Fruit fly (Drosophila melanogaster) whole organism, wandering third instar larva: Measurements from ENCODE around the gene Ir68a.

Experiments
- Abd-B ChIP-seq: fragments of >200 bp; optimal IDR thresholded peaks from 2 replicates; lab custom pipeline; 2017; ENCODE audit warnings: missing biosample characterization, missing genetic modification characterization
- CG32264 ChIP-seq: fragments of 200-800 bp; sonication (Bioruptor generic); optimal IDR thresholded peaks from 2 replicates; lab custom pipeline; 2016; ENCODE audit warnings: missing biosample characterization, missing genetic modification characterization
- CG9705 ChIP-seq: fragments of 200-800 bp; sonication (Bioruptor generic); optimal IDR thresholded peaks from 2 replicates; lab custom pipeline; 2018; ENCODE audit warnings: missing biosample characterization, mild to moderate bottlenecking, missing genetic modification characterization
- CrebA ChIP-seq: fragments of 200-800 bp; sonication (Bioruptor generic); optimal IDR thresholded peaks from 2 replicates; lab custom pipeline; 2016; ENCODE audit warnings: missing biosample characterization, mild to moderate bottlenecking, missing genetic modification characterization, borderline replicate concordance
- Dfd ChIP-seq: fragments of >200 bp; optimal IDR thresholded peaks from 2 replicates; lab custom pipeline; 2017; ENCODE audit warnings: missing biosample characterization, missing genetic modification characterization
- Dif ChIP-seq: fragments of 200-275, 200-300 bp; sonication (Bioruptor generic); optimal IDR thresholded peaks from 2 replicates; lab custom pipeline; 2018; ENCODE audit warnings: missing biosample characterization, missing genetic modification characterization; ENCODE audit not compliant: partially characterized antibody
- GATAd ChIP-seq: sonication (Bioruptor generic); optimal IDR thresholded peaks from 2 replicates; lab custom pipeline; 2016; ENCODE audit warnings: missing biosample characterization, missing genetic modification characterization
- HLH106 ChIP-seq: fragments of 200-800 bp; optimal IDR thresholded peaks from 3 replicates; lab custom pipeline; 2019; ENCODE audit warnings: missing biosample characterization, mild to moderate bottlenecking, missing genetic modification characterization, moderate library complexity
- Hnf4 ChIP-seq: fragments of 200-800 bp; sonication (Bioruptor generic); optimal IDR thresholded peaks from 2 replicates; lab custom pipeline; 2016; ENCODE audit warnings: missing biosample characterization, mild to moderate bottlenecking, missing genetic modification characterization
- Hr78 ChIP-seq: fragments of >200 bp; optimal IDR thresholded peaks from 2 replicates; lab custom pipeline; 2017; ENCODE audit warnings: missing biosample characterization, missing genetic modification characterization
- Hr83 ChIP-seq: fragments of 200-300 bp; sonication (Bioruptor generic); optimal IDR thresholded peaks from 2 replicates; lab custom pipeline; 2016; ENCODE audit warnings: missing biosample characterization, mild to moderate bottlenecking, missing genetic modification characterization, moderate library complexity; ENCODE audit not compliant: poor library complexity, severe bottlenecking
- Jra ChIP-seq: sonication (Bioruptor generic); optimal IDR thresholded peaks from 2 replicates; lab custom pipeline; 2016; ENCODE audit warnings: missing biosample characterization, missing genetic modification characterization
- Mio ChIP-seq: sonication (Bioruptor generic); optimal IDR thresholded peaks from 2 replicates; lab custom pipeline; 2016; ENCODE audit warnings: missing biosample characterization, missing genetic modification characterization
- OdsH ChIP-seq: fragments of 200-800 bp; sonication (Bioruptor generic); optimal IDR thresholded peaks from 2 replicates; lab custom pipeline; 2016; ENCODE audit warnings: missing biosample characterization, mild to moderate bottlenecking, missing genetic modification characterization
- Rel ChIP-seq, 2 experiments: fragments of 200-800 bp; sonication (Bioruptor generic) in 1 of 2; optimal IDR thresholded peaks; 2 replicates in 1 of 2; 3 replicates in 1 of 2; lab custom pipeline; 2016 to 2019; ENCODE audit warnings: mild to moderate bottlenecking in 2 of 2, missing biosample characterization in 2 of 2, missing genetic modification characterization in 2 of 2, moderate library complexity in 1 of 2
- Sp1 ChIP-seq: fragments of 200-800 bp; sonication (Bioruptor generic); optimal IDR thresholded peaks from 3 replicates; lab custom pipeline; 2019; ENCODE audit warnings: missing biosample characterization, mild to moderate bottlenecking, missing genetic modification characterization, moderate library complexity
- Vsx2 ChIP-seq: fragments of 200-300, 225-300 bp; sonication (Bioruptor generic); optimal IDR thresholded peaks from 2 replicates; lab custom pipeline; 2018; ENCODE audit warnings: missing biosample characterization, missing genetic modification characterization; ENCODE audit not compliant: partially characterized antibody
- br ChIP-seq: fragments of 200-800 bp; sonication (Bioruptor generic); optimal IDR thresholded peaks from 2 replicates; lab custom pipeline; 2016; ENCODE audit warnings: missing biosample characterization, missing genetic modification characterization
- brk ChIP-seq: fragments of 200-800 bp; sonication (Bioruptor generic); optimal IDR thresholded peaks from 2 replicates; lab custom pipeline; 2016; ENCODE audit warnings: missing biosample characterization, mild to moderate bottlenecking, missing genetic modification characterization
- dl ChIP-seq, 2 experiments: fragments of 175-275, 200-275 bp in 1 of 2; fragments of 200-275 bp in 1 of 2; sonication (Bioruptor generic); optimal IDR thresholded peaks; lab custom pipeline; 2018; ENCODE audit warnings: mild to moderate bottlenecking in 2 of 2, missing biosample characterization in 2 of 2, missing genetic modification characterization in 2 of 2, moderate library complexity in 2 of 2; ENCODE audit not compliant: partially characterized antibody in 2 of 2, insufficient read depth in 1 of 2
- dmrt93B ChIP-seq: fragments of 200-800 bp; sonication (Bioruptor generic); optimal IDR thresholded peaks from 2 replicates; lab custom pipeline; 2018; ENCODE audit warnings: missing biosample characterization, mild to moderate bottlenecking, missing genetic modification characterization
- dsf ChIP-seq: sonication (Bioruptor generic); optimal IDR thresholded peaks from 2 replicates; lab custom pipeline; 2016; ENCODE audit warnings: missing biosample characterization, missing genetic modification characterization, borderline replicate concordance
- ey ChIP-seq: fragments of 200-800 bp; sonication (Bioruptor generic); optimal IDR thresholded peaks from 2 replicates; lab custom pipeline; 2016; ENCODE audit warnings: missing biosample characterization, missing genetic modification characterization
- foxo ChIP-seq, 2 experiments: fragments of 200-800 bp; sonication (Bioruptor generic); optimal IDR thresholded peaks; 2 replicates in 1 of 2; 3 replicates in 1 of 2; lab custom pipeline; 2016 to 2017; ENCODE audit warnings: missing biosample characterization in 2 of 2, missing genetic modification characterization in 2 of 2
- fru ChIP-seq: fragments of 200-800 bp; sonication (Bioruptor generic); optimal IDR thresholded peaks from 3 replicates; lab custom pipeline; 2016; ENCODE audit warnings: missing biosample characterization, mild to moderate bottlenecking, missing genetic modification characterization
- h ChIP-seq: fragments of 200-800 bp; sonication (Bioruptor generic); optimal IDR thresholded peaks from 3 replicates; lab custom pipeline; 2016; ENCODE audit warnings: missing biosample characterization, mild to moderate bottlenecking, missing genetic modification characterization
- lola ChIP-seq: fragments of >200 bp; optimal IDR thresholded peaks from 2 replicates; lab custom pipeline; 2017; ENCODE audit warnings: missing biosample characterization, missing genetic modification characterization
- pan ChIP-seq: fragments of >200 bp; optimal IDR thresholded peaks from 2 replicates; lab custom pipeline; 2017
- psq ChIP-seq: fragments of 200-800 bp; sonication (Bioruptor generic); optimal IDR thresholded peaks from 3 replicates; lab custom pipeline; 2017; ENCODE audit warnings: missing biosample characterization, mild to moderate bottlenecking, missing genetic modification characterization, moderate library complexity
- rgr ChIP-seq: fragments of 200-800 bp; sonication (Bioruptor generic); optimal IDR thresholded peaks from 3 replicates; lab custom pipeline; 2016; ENCODE audit warnings: missing biosample characterization, mild to moderate bottlenecking, missing genetic modification characterization
- sage ChIP-seq: fragments of 200-800 bp; sonication (Bioruptor generic); optimal IDR thresholded peaks from 2 replicates; lab custom pipeline; 2016; ENCODE audit warnings: missing biosample characterization, mild to moderate bottlenecking, missing genetic modification characterization
- sv ChIP-seq: fragments of 200-800 bp; sonication (Bioruptor generic); optimal IDR thresholded peaks from 3 replicates; lab custom pipeline; 2016; ENCODE audit warnings: missing biosample characterization, missing genetic modification characterization
- usp ChIP-seq: fragments of >200 bp; optimal IDR thresholded peaks from 2 replicates; lab custom pipeline; 2017; ENCODE audit warnings: missing biosample characterization, missing genetic modification characterization
- woc ChIP-seq: sonication (Bioruptor generic); optimal IDR thresholded peaks from 2 replicates; lab custom pipeline; 2016; ENCODE audit warnings: missing biosample characterization, mild to moderate bottlenecking, missing genetic modification characterization

The Ir68a gene

dm6 chr3L:11259759-11260158 lies 23.7 kb upstream of the Ir68a start:
- TF ChIP-seq Abd-B (no peak), pan (lab: Kevin White, UChicago) (no peak)

dm6 chr3L:11258392-11258791 lies 22.4 kb upstream of the Ir68a start:
- no peak for TF ChIP-seq dmrt93B
- TF ChIP-seq rgr: peak; percentile 39
- peak; percentile 30 for TF ChIP-seq fru (GFP tag; lab: Kevin White, UChicago)
- peak; percentile 61 for TF ChIP-seq h (GFP tag; lab: Kevin White, UChicago)

- TF ChIP-seq dmrt93B (peak; percentile 44), Jra (GFP tag; lab: Kevin White, UChicago) (no peak), foxo (GFP tag; optimal IDR thresholded peaks at IDR 0.05; lab: Kevin White, UChicago) (peak in 1 of 2 experiments; percentile 77), rgr (peak; percentile 70), Dfd (GFP tag; lab: Kevin White, UChicago) (no peak), Sp1 (GFP tag; lab: Kevin White, UChicago) (peak; percentile 75), br (GFP tag; lab: Kevin White, UChicago) (peak; percentile 57), CG32264 (GFP tag; lab: Kevin White, UChicago) (no peak), ey (GFP tag; lab: Kevin White, UChicago) (peak; percentile 33), brk (peak; percentile 53), CG9705 (GFP tag; lab: Kevin White, UChicago) (peak; percentile 46), fru (GFP tag; lab: Kevin White, UChicago) (peak; percentile 73), Hnf4 (GFP tag; lab: Kevin White, UChicago) (peak; percentile 40), HLH106 (peak; percentile 69), usp (no peak), woc (peak; percentile 15), sv (GFP tag; lab: Kevin White, UChicago) (peak; percentile 42), h (GFP tag; lab: Kevin White, UChicago) (peak; percentile 57), psq (peak; percentile 59), OdsH (GFP tag; lab: Kevin White, UChicago) (peak; percentile 67), Dif (no peak)
Measured at dm6 chr3L:11256147-11256971, 20.3 kb upstream of the Ir68a start.

- peak; percentile 87 for TF ChIP-seq Dfd (GFP tag; lab: Kevin White, UChicago)
- no peak for TF ChIP-seq sage (GFP tag; lab: Kevin White, UChicago)
Measured at dm6 chr3L:11254470-11255185, 18.6 kb upstream of the Ir68a start.

- TF ChIP-seq Jra (GFP tag; lab: Kevin White, UChicago): no peak
- no peak for TF ChIP-seq CG32264 (GFP tag; lab: Kevin White, UChicago)
- TF ChIP-seq Vsx2: no peak
Measured at dm6 chr3L:11253690-11254243, 17.7 kb upstream of the Ir68a start.

- no peak for TF ChIP-seq CrebA (GFP tag; lab: Kevin White, UChicago)
- no peak for TF ChIP-seq GATAd (GFP tag; lab: Kevin White, UChicago)
- peak; percentile 11 for TF ChIP-seq dsf (GFP tag; lab: Kevin White, UChicago)
- TF ChIP-seq dmrt93B: no peak
- no peak for TF ChIP-seq Hr83
- TF ChIP-seq OdsH (GFP tag; lab: Kevin White, UChicago): no peak
- TF ChIP-seq CG32264 (GFP tag; lab: Kevin White, UChicago): no peak
- TF ChIP-seq Mio (GFP tag; lab: Kevin White, UChicago): no peak
- TF ChIP-seq pan (lab: Kevin White, UChicago): no peak
- TF ChIP-seq Dif: no peak
- no peak for TF ChIP-seq fru (GFP tag; lab: Kevin White, UChicago)
- TF ChIP-seq Vsx2: no peak
- TF ChIP-seq brk: peak; percentile 19
- TF ChIP-seq sage (GFP tag; lab: Kevin White, UChicago): no peak
- TF ChIP-seq Hr78 (GFP tag; lab: Kevin White, UChicago): no peak
- no peak for TF ChIP-seq Dfd (GFP tag; lab: Kevin White, UChicago)
- no peak for TF ChIP-seq foxo (GFP tag; optimal IDR thresholded peaks at IDR 0.05; lab: Kevin White, UChicago)
- TF ChIP-seq dl (GFP tag; optimal IDR thresholded peaks at IDR 0.05; lab: Kevin White, UChicago; ENCODE audit: insufficient read depth in 1 of 2, partially characterized antibody in 2 of 2): no peak
- TF ChIP-seq CG9705 (GFP tag; lab: Kevin White, UChicago): no peak
- peak; percentile 77 for TF ChIP-seq psq
- no peak for TF ChIP-seq Rel (GFP tag; optimal IDR thresholded peaks at IDR 0.05; lab: Kevin White, UChicago)
- no peak for TF ChIP-seq Rel (tag; optimal IDR thresholded peaks at IDR 0.05; lab: Kevin White, UChicago)
- no peak for TF ChIP-seq br (GFP tag; lab: Kevin White, UChicago)
- TF ChIP-seq HLH106: no peak
- TF ChIP-seq lola (GFP tag; lab: Kevin White, UChicago): no peak
- no peak for TF ChIP-seq Hnf4 (GFP tag; lab: Kevin White, UChicago)
Measured at dm6 chr3L:11253140-11253539, 17.1 kb upstream of the Ir68a start.
